Worm (Caenorhabditis elegans) whole organism, early embryonic: ENCODE results near the gene Y102A11A.3.

Experiments
- B0310.2 ChIP-seq: sonication (generic microtip); optimal IDR thresholded peaks from 2 replicates; lab custom pipeline; 2016; ENCODE audit warnings: mild to moderate bottlenecking, missing genetic modification characterization, missing compliant biosample characterization
- F13C5.2 ChIP-seq: sonication (generic microtip); optimal IDR thresholded peaks from 2 replicates; lab custom pipeline; 2017; ENCODE audit warnings: mild to moderate bottlenecking, missing genetic modification characterization, inconsistent platforms, missing compliant biosample characterization
- aly-1 ChIP-seq: sonication (generic microtip); optimal IDR thresholded peaks from 2 replicates; lab custom pipeline; 2016; ENCODE audit warnings: missing genetic modification characterization, missing compliant biosample characterization
- ama-1 ChIP-seq: fragments of 150-350 bp; optimal IDR thresholded peaks from 2 replicates; lab custom pipeline; 2014
- ceh-13 ChIP-seq: fragments of 200-800 bp; sonication (Bioruptor generic); optimal IDR thresholded peaks from 2 replicates; lab custom pipeline; 2018; ENCODE audit warnings: mild to moderate bottlenecking, missing genetic modification characterization, missing compliant biosample characterization
- ceh-36 ChIP-seq: sonication (generic microtip); optimal IDR thresholded peaks from 2 replicates; lab custom pipeline; 2016; ENCODE audit warnings: missing genetic modification characterization, inconsistent platforms, missing compliant biosample characterization
- ets-7 ChIP-seq: sonication (generic microtip); optimal IDR thresholded peaks from 2 replicates; lab custom pipeline; 2016; ENCODE audit warnings: missing genotype, missing genetic modification characterization, missing compliant biosample characterization
- flt-1 ChIP-seq: fragments of 200-800 bp; sonication (Bioruptor generic); IDR thresholded peaks from 2 replicates; pipeline ENCODE4 v1.3.6; 2022; ENCODE audit warnings: missing genetic modification characterization, missing compliant biosample characterization
- hmbx-1 ChIP-seq: sonication (generic microtip); optimal IDR thresholded peaks from 2 replicates; lab custom pipeline; 2016; ENCODE audit warnings: mild to moderate bottlenecking, missing genetic modification characterization, missing compliant biosample characterization
- hmg-4 ChIP-seq: fragments of 200-800 bp; sonication (Bioruptor generic); optimal IDR thresholded peaks from 2 replicates; lab custom pipeline; 2018; ENCODE audit warnings: mild to moderate bottlenecking, missing genetic modification characterization, missing compliant biosample characterization
- hnd-1 ChIP-seq: sonication (generic microtip); optimal IDR thresholded peaks from 2 replicates; lab custom pipeline; 2016; ENCODE audit warnings: missing genetic modification characterization, missing compliant biosample characterization
- pes-1 ChIP-seq: fragments of 200-800 bp; sonication (Bioruptor generic); IDR thresholded peaks from 2 replicates; pipeline ENCODE4 v1.3.6; 2022; ENCODE audit warnings: missing genetic modification reagents, missing genetic modification characterization, missing compliant biosample characterization
- scrt-1 ChIP-seq: fragments of 200-800 bp; sonication (Bioruptor generic); IDR thresholded peaks from 2 replicates; pipeline ENCODE4 v1.3.6; 2022; ENCODE audit warnings: missing genetic modification characterization, missing compliant biosample characterization
- sea-1 ChIP-seq: fragments of 200-800 bp; sonication (Bioruptor generic); conservative IDR thresholded peaks from 2 replicates; pipeline ENCODE4 v1.3.6; 2022; ENCODE audit warnings: missing genetic modification characterization, missing compliant biosample characterization
- tbx-11 ChIP-seq: fragments of 200-800 bp; sonication (Bioruptor generic); IDR thresholded peaks from 2 replicates; pipeline ENCODE4 v1.3.6; 2022; ENCODE audit warnings: missing genetic modification characterization, missing compliant biosample characterization
- tbx-37 ChIP-seq: fragments of 200-800 bp; sonication (Bioruptor generic); conservative IDR thresholded peaks from 2 replicates; pipeline ENCODE4 v1.3.6; 2022; ENCODE audit warnings: missing genetic modification reagents, missing genetic modification characterization, missing compliant biosample characterization
- tra-4 ChIP-seq: sonication (generic microtip); optimal IDR thresholded peaks from 2 replicates; lab custom pipeline; 2017; ENCODE audit warnings: missing genetic modification characterization, missing compliant biosample characterization

Gene Y102A11A.3

DNA sequence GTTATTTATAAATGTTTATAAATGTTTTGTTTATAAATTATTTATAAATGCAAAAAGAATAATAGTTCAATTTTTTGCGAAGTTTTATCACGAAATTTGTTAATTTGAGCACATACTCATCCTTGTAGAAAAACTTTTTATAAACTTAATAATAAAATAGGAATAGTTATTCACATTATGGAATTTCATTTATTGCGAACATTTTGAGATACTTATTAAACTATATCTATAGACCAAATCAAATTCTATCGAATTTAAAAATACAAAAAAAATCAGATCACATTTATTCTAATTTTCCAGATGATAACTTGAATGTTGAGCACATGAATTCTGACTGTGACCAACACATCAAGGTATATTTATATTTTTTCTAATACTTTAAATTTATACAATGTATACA, at the start of gene Y102A11A.3:
TSS of gene Y102A11A.3 (plus strand) at position 301 of the 400 bp plus-strand sequence.
- TF ChIP-seq ceh-13 (no peak), F13C5.2 (no peak), flt-1 (no peak), hnd-1 (tag; lab: Kevin White, UChicago) (no peak), ceh-36 (no peak), tbx-37 (GFP tag; lab: Robert Waterston, UW) (no peak), aly-1 (no peak), sea-1 (no peak), tbx-11 (GFP tag; lab: Robert Waterston, UW) (no peak), ets-7 (tag; lab: Kevin White, UChicago) (no peak), B0310.2 (tag; lab: Kevin White, UChicago) (no peak)

DNA sequence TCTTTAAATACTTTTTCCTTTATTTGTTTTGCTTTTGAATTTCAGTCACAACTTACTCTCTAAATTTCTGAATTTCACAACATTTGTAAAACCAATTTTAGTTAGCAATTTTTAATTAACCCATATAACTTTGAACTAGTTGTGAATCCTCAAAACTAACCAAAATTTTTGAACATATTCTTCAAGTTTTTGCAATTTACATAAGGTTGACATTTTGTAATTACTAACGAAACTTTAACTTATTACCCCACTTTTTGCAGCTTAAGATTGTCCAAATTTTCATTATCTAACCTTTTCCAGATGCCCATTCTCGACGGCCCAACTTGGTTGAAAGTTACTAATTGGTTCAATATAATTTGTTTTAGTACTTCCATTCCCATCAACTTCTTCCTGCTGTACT, 49.4 kb upstream of the Y102A11A.3 start, which contains the start of gene str-79:
TSS of gene str-79 (plus strand) at position 301 of the 400 bp plus-strand sequence.
- TF ChIP-seq scrt-1 (GFP tag; lab: Robert Waterston, UW) (no peak), ceh-13 (no peak), ama-1 (lab: Kevin White, UChicago) (no peak), ets-7 (tag; lab: Kevin White, UChicago) (no peak), tbx-37 (GFP tag; lab: Robert Waterston, UW) (no peak), tra-4 (no peak), B0310.2 (tag; lab: Kevin White, UChicago) (no peak), aly-1 (no peak), hmbx-1 (tag; lab: Kevin White, UChicago) (no peak), tbx-11 (GFP tag; lab: Robert Waterston, UW) (no peak), hnd-1 (tag; lab: Kevin White, UChicago) (no peak)

- TF ChIP-seq ama-1 (lab: Kevin White, UChicago) (no peak), tra-4 (no peak), F13C5.2 (no peak), sea-1 (no peak), ceh-36 (no peak), scrt-1 (GFP tag; lab: Robert Waterston, UW) (no peak), ceh-13 (no peak)
Observed at ce11 chrX:1971647-1972046, 47.3 kb upstream of the Y102A11A.3 start.

ce11 chrX:1972766-1973165, 46.2 kb upstream of the Y102A11A.3 start:
- no peak for TF ChIP-seq pes-1
- no peak for TF ChIP-seq tra-4
- no peak for TF ChIP-seq scrt-1 (GFP tag; lab: Robert Waterston, UW)
- TF ChIP-seq B0310.2 (tag; lab: Kevin White, UChicago) = no peak
- no peak for TF ChIP-seq tbx-37 (GFP tag; lab: Robert Waterston, UW)

DNA sequence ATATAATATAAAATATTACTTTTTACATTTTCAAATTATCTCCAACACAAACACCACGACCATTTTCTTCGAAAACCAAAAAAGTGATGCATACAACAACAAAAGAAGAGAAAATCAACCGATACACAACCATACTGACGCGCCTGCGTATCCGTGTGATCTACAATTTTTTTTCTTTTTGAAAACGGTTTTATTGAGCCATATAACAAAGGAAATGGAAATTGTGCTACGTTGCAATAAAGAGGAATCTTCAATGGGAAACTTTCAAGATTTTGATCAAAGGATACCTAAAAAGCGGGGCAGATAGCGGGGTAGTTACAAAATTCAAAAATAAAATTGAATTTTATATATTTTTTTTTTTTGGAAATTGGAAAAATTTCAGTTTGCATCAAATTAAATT, 44.2 kb upstream of the Y102A11A.3 start, which contains the start of gene F52D2.5:
TSS of gene F52D2.5 (minus strand) at position 101 of the 400 bp plus-strand sequence.
- no peak for TF ChIP-seq hmg-4
- TF ChIP-seq ceh-36 = no peak
- TF ChIP-seq ceh-13 = no peak
- TF ChIP-seq tbx-11 (GFP tag; lab: Robert Waterston, UW) = no peak
- no peak for TF ChIP-seq scrt-1 (GFP tag; lab: Robert Waterston, UW)
- TF ChIP-seq flt-1 = no peak
- TF ChIP-seq sea-1 = no peak
- no peak for TF ChIP-seq hmbx-1 (tag; lab: Kevin White, UChicago)
- TF ChIP-seq B0310.2 (tag; lab: Kevin White, UChicago) = no peak
- TF ChIP-seq tra-4 = no peak
- TF ChIP-seq F13C5.2 = no peak
- TF ChIP-seq tbx-37 (GFP tag; lab: Robert Waterston, UW) = no peak
- no peak for TF ChIP-seq hnd-1 (tag; lab: Kevin White, UChicago)
- no peak for TF ChIP-seq pes-1
- no peak for TF ChIP-seq ets-7 (tag; lab: Kevin White, UChicago)
- TF ChIP-seq ama-1 (lab: Kevin White, UChicago) = no peak
- no peak for TF ChIP-seq aly-1

ce11 chrX:1975692-1976091, 43.3 kb upstream of the Y102A11A.3 start, which contains the start of gene F52D2.6:
TSS of gene F52D2.6 (plus strand) at chrX:1975992.
- TF ChIP-seq hmg-4 = no peak
- no peak for TF ChIP-seq hmbx-1 (tag; lab: Kevin White, UChicago)
- no peak for TF ChIP-seq flt-1

DNA sequence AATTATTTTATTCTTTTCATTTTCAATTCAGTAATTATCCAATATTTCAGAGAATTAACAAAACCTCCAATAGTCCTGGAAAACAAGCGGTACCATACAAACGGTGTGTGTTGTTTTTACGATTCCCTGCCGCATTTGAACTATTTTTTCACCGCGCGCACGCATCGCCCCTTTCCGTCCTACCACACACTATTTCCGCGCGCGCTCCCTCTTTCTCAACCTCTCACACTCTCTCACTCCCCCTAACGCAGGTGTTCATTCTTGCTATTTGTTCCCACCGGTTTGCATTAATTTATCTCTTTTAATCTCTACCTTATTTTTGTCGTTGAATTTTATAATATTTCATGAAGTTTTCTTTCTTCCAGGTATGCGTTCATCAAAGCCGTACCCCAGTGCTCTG, 41.2 kb upstream of the Y102A11A.3 start, which contains the start of gene F52D2.12:
TSS of gene F52D2.12 (plus strand) at position 307 of the 400 bp plus-strand sequence.
- TF ChIP-seq hmg-4 (no peak), ets-7 (tag; lab: Kevin White, UChicago) (no peak), tra-4 (no peak), tbx-11 (GFP tag; lab: Robert Waterston, UW) (no peak), sea-1 (no peak), ceh-36 (no peak), tbx-37 (GFP tag; lab: Robert Waterston, UW) (no peak), hnd-1 (tag; lab: Kevin White, UChicago) (no peak), ama-1 (lab: Kevin White, UChicago) (no peak), B0310.2 (tag; lab: Kevin White, UChicago) (no peak), hmbx-1 (tag; lab: Kevin White, UChicago) (no peak), F13C5.2 (no peak), aly-1 (no peak)

ce11 chrX:1981654-1982053, 37.3 kb upstream of the Y102A11A.3 start:
- TF ChIP-seq hnd-1 (tag; lab: Kevin White, UChicago) = no peak
- no peak for TF ChIP-seq tra-4
- TF ChIP-seq ets-7 (tag; lab: Kevin White, UChicago) = no peak
- TF ChIP-seq F13C5.2 = no peak
- TF ChIP-seq hmbx-1 (tag; lab: Kevin White, UChicago) = no peak
- TF ChIP-seq tbx-11 (GFP tag; lab: Robert Waterston, UW) = no peak
- no peak for TF ChIP-seq flt-1
- no peak for TF ChIP-seq ama-1 (lab: Kevin White, UChicago)
- no peak for TF ChIP-seq tbx-37 (GFP tag; lab: Robert Waterston, UW)
- TF ChIP-seq B0310.2 (tag; lab: Kevin White, UChicago) = no peak
- TF ChIP-seq scrt-1 (GFP tag; lab: Robert Waterston, UW) = no peak
- TF ChIP-seq ceh-13 = no peak
- no peak for TF ChIP-seq ceh-36
- TF ChIP-seq pes-1 = no peak
- no peak for TF ChIP-seq hmg-4
